Worm (Caenorhabditis elegans) whole organism, dauer: ENCODE measurements around the gene clec-215.

Experiments
- unc-62 ChIP-seq: sonication (generic microtip); optimal IDR thresholded peaks from 2 replicates; lab custom pipeline; 2017; ENCODE audit warnings: missing biosample characterization, missing genetic modification reagents, missing genetic modification characterization

The clec-215 gene

DNA sequence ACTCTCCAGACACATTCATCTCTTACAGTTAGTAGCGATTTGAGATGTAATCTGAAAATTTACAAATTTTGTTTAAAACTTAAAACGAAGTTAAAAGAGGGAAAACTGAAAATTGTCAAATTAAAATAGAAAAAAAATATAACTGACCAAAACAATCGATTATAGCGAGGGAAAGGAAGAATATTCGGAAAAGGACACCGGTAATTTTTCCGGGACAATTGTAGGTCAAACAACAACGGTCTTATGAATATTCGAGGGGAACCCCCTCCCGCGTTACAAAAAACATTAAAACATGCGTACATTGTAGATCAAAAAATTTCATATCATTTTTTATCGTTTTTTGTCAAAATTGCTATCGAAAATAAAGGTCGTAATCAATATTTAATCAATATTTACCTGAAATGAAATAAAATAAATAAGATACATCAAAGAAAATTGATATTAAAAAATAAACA, 9.9 kb downstream of the clec-215 start, which contains the start of gene C50E3.12:
Gene C50E3.12 (minus strand): TSS at position 51 of the 455 bp plus-strand sequence.
- no peak for TF ChIP-seq unc-62

DNA sequence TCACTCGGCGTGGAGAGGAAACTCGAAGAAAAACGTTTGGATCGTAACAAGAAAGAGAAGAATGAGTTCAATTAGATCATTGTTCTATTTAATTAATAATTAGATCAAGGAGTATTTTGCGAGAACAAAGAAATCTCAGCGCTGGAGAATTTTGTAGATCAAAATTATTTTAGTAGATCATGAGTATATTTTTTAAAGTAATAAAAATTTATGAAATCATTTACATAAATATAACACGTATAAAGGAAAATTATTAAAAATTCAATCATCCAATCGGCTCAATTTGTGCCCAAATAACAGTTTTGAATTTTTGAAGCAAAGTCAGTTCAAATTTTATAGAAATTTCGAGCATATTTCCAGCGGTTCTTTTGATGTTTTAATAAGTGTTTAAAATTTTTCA, 12.0 kb downstream of the clec-215 start, which contains the start of gene C50E3.13:
Gene C50E3.13 (minus strand): TSS at position 101 of the 400 bp plus-strand sequence.
- no peak for TF ChIP-seq unc-62

DNA sequence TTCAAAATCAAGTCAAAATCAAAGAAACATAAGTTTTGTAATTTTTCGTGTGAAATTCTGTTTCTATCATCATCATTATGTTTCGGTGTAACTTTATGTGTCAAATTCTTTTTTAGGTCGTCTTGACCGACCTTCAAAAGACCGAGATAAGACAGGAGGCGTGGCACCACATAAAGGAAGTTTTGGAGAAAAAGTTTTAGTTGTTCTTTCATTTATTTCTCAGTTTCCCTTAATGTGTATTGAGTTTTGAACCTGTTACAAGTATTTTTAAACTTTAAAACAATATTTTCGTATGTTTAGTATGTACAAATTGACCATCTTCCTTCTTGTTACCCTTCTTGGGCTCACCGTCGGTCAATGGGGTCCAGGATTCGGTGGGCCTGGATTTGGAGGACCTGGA, 12.5 kb downstream of the clec-215 start, which contains the start of gene grsp-4:
Gene grsp-4 (plus strand): TSS at position 301 of the 400 bp plus-strand sequence.
- TF ChIP-seq unc-62, result no peak

- TF ChIP-seq unc-62, result no peak
Measured at ce11 chrV:7626550-7626949, 14.4 kb downstream of the clec-215 start, which contains the start of gene F07C4.6. Gene F07C4.6, plus strand, starts transcription at chrV:7626850.

ce11 chrV:7629504-7629903, 17.4 kb downstream of the clec-215 start, which contains the start of gene srd-30:
Gene srd-30, plus strand, starts transcription at chrV:7629804.
- no peak for TF ChIP-seq unc-62

ce11 chrV:7631732-7632131, 19.6 kb downstream of the clec-215 start, which contains the start of gene srd-25:
Gene srd-25, plus strand, starts transcription at chrV:7632032.
- no peak for TF ChIP-seq unc-62

DNA sequence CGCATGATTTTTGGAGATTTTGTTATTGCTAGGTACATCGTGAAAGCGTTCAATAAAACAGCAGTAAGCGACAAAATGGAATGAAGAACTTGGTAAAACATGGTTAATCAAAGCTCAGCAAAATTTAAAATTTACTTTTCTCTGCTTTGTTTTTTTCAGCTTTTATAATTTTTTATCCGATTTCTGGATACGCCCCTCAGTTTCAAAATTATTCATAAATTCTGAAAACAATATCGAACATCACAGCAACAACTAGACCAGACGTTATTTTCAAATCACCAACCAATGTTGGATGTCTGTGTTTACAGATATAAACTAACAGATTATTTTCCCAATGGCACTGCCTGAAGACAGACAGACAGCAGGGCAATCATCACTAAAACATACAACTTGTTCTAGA, 22.5 kb downstream of the clec-215 start, which contains the start of gene srd-31:
Gene srd-31 (minus strand): TSS at position 101 of the 400 bp plus-strand sequence.
- TF ChIP-seq unc-62, result no peak

DNA sequence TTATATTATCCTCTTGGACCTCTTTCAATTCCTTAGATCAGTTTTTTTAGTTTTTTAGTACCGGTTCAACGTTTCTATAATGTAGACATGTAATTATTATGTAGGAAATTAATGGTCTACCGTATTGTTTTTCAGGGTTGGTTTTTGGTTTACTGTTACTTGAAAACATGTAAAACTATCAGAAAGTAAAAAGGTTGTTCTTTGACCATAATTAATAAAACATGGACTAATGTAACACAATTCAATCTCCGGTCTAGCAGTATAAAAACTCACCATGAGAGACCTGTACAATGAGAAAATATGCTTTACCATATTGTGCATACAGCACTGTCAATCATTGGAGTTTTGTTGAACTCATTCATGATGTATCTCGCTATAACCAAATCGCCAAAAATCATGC, 23.3 kb downstream of the clec-215 start, which contains the start of gene srd-29:
Gene srd-29 (plus strand): TSS at position 301 of the 400 bp plus-strand sequence.
- TF ChIP-seq unc-62, result no peak

DNA sequence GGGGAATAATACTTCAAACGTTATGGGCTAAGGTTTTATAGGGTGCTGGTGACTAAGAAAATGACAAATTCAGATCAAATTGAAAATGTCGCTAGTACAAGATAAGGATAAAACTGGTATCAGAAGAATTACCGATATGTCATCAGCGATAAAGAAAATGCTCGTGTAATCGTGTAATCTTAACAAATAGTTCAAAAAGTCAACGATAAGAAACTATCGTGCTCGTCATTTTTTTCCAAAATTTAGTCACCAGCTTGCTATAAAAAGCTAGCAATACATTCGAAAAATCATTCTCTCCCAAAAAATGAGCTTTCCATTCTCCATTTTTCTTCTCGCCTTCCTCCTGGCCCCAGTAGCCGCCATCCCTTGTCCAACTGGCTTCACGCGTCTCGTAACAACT, 25.7 kb downstream of the clec-215 start, which contains the start of gene clec-45:
Gene clec-45 (plus strand): TSS at position 301 of the 400 bp plus-strand sequence.
- no peak for TF ChIP-seq unc-62

- no peak for TF ChIP-seq unc-62
Measured at ce11 chrV:7639356-7639755, 27.2 kb downstream of the clec-215 start.

ce11 chrV:7639787-7640186, 27.6 kb downstream of the clec-215 start, which contains the start of gene F07C4.10:
Gene F07C4.10, minus strand, starts transcription at chrV:7639887.
- TF ChIP-seq unc-62, result no peak

- TF ChIP-seq unc-62, result no peak
Measured at ce11 chrV:7641718-7642117, 29.6 kb downstream of the clec-215 start.

ce11 chrV:7643416-7643815, 31.3 kb downstream of the clec-215 start, which contains the start of gene F07C4.11:
Gene F07C4.11, minus strand, starts transcription at chrV:7643516.
- no peak for TF ChIP-seq unc-62

DNA sequence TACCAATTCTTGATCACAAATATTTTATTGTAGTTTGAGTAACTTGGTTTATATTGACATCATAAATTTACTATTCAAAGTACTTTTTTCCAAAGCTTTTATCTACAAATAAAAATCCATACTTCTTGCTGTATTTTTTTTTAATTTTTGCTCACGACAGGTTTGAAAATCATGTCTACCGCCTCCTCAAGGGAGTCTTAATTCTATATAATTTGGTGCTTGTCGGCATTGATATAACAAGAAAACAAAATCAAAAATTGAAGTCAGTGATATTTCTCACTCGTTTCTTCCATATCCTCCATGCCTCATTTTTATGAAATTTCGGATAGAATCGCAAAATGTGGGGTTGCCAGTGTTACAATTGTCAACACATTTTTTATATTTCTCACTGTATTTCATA, 33.3 kb downstream of the clec-215 start, which contains the start of gene str-47:
Gene str-47 (plus strand): TSS at position 301 of the 400 bp plus-strand sequence.
- TF ChIP-seq unc-62, result no peak

ce11 chrV:7647147-7647546, 35.0 kb downstream of the clec-215 start:
- no peak for TF ChIP-seq unc-62

ce11 chrV:7649963-7650362, 37.8 kb downstream of the clec-215 start:
- no peak for TF ChIP-seq unc-62

DNA sequence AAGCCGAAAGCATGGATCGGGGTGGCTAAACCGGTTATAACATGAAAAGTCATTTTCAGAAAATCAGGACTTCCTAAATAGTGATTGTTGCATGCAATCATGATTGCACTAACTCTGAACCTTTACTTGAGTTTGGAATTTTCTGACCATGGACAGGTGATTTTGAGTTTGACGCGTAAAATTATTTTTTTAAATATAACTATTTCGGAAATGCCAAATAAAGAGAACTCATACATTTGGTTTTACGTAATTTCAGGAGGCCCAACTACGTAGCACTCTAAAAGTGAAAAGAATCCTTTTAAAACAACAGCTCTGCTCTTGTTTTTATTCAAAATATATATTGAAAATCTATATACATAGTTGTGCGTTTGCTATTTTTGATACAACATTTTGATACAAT, 39.6 kb downstream of the clec-215 start, which contains the start of gene srh-234:
Gene srh-234 (minus strand): TSS at position 101 of the 400 bp plus-strand sequence.
- no peak for TF ChIP-seq unc-62

DNA sequence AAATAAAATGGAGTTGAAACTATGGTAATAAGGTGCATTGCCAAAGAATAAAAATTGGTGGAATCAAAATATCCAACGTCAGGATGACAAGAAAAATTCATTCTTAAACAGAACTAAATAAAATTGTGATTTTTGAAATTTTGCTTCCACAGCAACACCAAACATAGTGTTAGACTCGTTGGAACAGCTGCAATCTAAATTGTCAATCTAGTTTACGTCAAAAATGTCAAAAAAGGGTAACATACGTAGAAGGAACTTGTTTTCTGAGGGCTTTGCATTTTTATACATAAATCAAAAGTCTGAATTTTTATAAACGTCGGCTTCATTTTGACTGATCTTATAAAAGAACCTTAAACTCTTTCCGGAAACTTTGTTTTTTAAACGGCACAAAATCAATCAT, 41.4 kb downstream of the clec-215 start, which contains the start of gene srh-200:
Gene srh-200 (minus strand): TSS at position 101 of the 400 bp plus-strand sequence.
- TF ChIP-seq unc-62, result no peak
